Fruit fly (Drosophila melanogaster) whole organism, embryonic: ENCODE data around the gene CG3505.

Experiments used
- Ada2b ChIP-seq: fragments of 200-800 bp; sonication (Bioruptor generic); IDR thresholded peaks from 2 replicates; pipeline ENCODE4 v1.3.6; 2022; ENCODE audit warnings: missing biosample characterization, missing genetic modification characterization
- CG1024 ChIP-seq: fragments of 200-800 bp; sonication (Bioruptor generic); IDR thresholded peaks from 2 replicates; pipeline ENCODE4 v1.3.6; 2022; ENCODE audit warnings: missing biosample characterization, missing genetic modification characterization
- CG11695 ChIP-seq: fragments of 200-800 bp; sonication (Bioruptor generic); IDR thresholded peaks from 3 replicates; pipeline ENCODE4 v1.3.6; 2022; ENCODE audit warnings: missing biosample characterization, missing genetic modification characterization
- CG12659 ChIP-seq: fragments of 200-800 bp; sonication (Bioruptor generic); optimal IDR thresholded peaks from 3 replicates; lab custom pipeline; 2017; ENCODE audit warnings: mild to moderate bottlenecking, missing biosample characterization, missing genetic modification reagents, missing genetic modification characterization
- CG13775 ChIP-seq: fragments of 200-800 bp; sonication (Bioruptor generic); optimal IDR thresholded peaks from 3 replicates; lab custom pipeline; 2017; ENCODE audit warnings: missing biosample characterization, mild to moderate bottlenecking, missing genetic modification characterization
- CG15011 ChIP-seq: fragments of 200-800 bp; sonication (Bioruptor generic); optimal IDR thresholded peaks from 3 replicates; lab custom pipeline; 2018; ENCODE audit warnings: missing biosample characterization, mild to moderate bottlenecking, missing genetic modification characterization
- CG16815 ChIP-seq: fragments of 200-800 bp; sonication (Bioruptor generic); optimal IDR thresholded peaks from 3 replicates; lab custom pipeline; 2017; ENCODE audit warnings: missing biosample characterization, mild to moderate bottlenecking, missing genetic modification characterization
- CG17359 ChIP-seq: fragments of 200-800 bp; sonication (Bioruptor generic); optimal IDR thresholded peaks from 3 replicates; lab custom pipeline; 2018; ENCODE audit warnings: missing biosample characterization, mild to moderate bottlenecking, missing genetic modification characterization, moderate library complexity
- CG17802 ChIP-seq: fragments of 200-800 bp; sonication (Bioruptor generic); optimal IDR thresholded peaks from 2 replicates; lab custom pipeline; 2018; ENCODE audit warnings: missing biosample characterization, mild to moderate bottlenecking, missing genetic modification characterization, moderate library complexity
- CG18262 ChIP-seq: fragments of 200-800 bp; optimal IDR thresholded peaks from 3 replicates; lab custom pipeline; 2019; ENCODE audit warnings: missing biosample characterization, mild to moderate bottlenecking, missing genetic modification characterization, moderate library complexity
- CG30403 ChIP-seq: fragments of 200-800 bp; sonication (Bioruptor generic); optimal IDR thresholded peaks from 3 replicates; lab custom pipeline; 2016; ENCODE audit warnings: missing biosample characterization, missing genetic modification characterization
- CG30431 ChIP-seq: fragments of 200-800 bp; sonication (Bioruptor generic); optimal IDR thresholded peaks from 2 replicates; lab custom pipeline; 2017; ENCODE audit warnings: missing biosample characterization, missing genetic modification characterization
- CG32772 ChIP-seq: fragments of 200-800 bp; sonication (Bioruptor generic); IDR thresholded peaks from 2 replicates; pipeline ENCODE4 v1.3.6; 2022; ENCODE audit warnings: missing biosample characterization, missing genetic modification characterization
- CG3281 ChIP-seq: fragments of 200-800 bp; sonication (Bioruptor generic); optimal IDR thresholded peaks from 3 replicates; lab custom pipeline; 2017; ENCODE audit warnings: missing biosample characterization, mild to moderate bottlenecking, missing genetic modification characterization
- CG33213 ChIP-seq: fragments of 200-800 bp; sonication (Bioruptor generic); optimal IDR thresholded peaks from 3 replicates; lab custom pipeline; 2016; ENCODE audit warnings: missing biosample characterization, missing genetic modification characterization
- CG3407 ChIP-seq: fragments of 200-800 bp; sonication (Bioruptor generic); optimal IDR thresholded peaks from 2 replicates; lab custom pipeline; 2018; ENCODE audit warnings: missing biosample characterization, mild to moderate bottlenecking, missing genetic modification characterization
- CG4424 ChIP-seq: fragments of 200-800 bp; sonication (Bioruptor generic); optimal IDR thresholded peaks from 3 replicates; lab custom pipeline; 2016; ENCODE audit warnings: missing biosample characterization, missing genetic modification characterization
- CG6272 ChIP-seq: fragments of 200-800 bp; sonication (Bioruptor generic); IDR thresholded peaks from 2 replicates; pipeline ENCODE4 v1.3.6; 2022; ENCODE audit warnings: missing biosample characterization, missing genetic modification characterization
- CG6683 ChIP-seq: fragments of 200-800 bp; sonication (Bioruptor generic); optimal IDR thresholded peaks from 2 replicates; lab custom pipeline; 2017; ENCODE audit warnings: missing biosample characterization, mild to moderate bottlenecking, missing genetic modification characterization, missing genetic modification reagents
- CG8359 ChIP-seq: fragments of 200-800 bp; sonication (Bioruptor generic); optimal IDR thresholded peaks from 2 replicates; lab custom pipeline; 2017; ENCODE audit warnings: missing biosample characterization, mild to moderate bottlenecking, missing genetic modification characterization, borderline replicate concordance
- Dll ChIP-seq: fragments of 200-800 bp; sonication (Bioruptor generic); IDR thresholded peaks from 4 replicates; pipeline ENCODE4 v1.3.6; 2022; ENCODE audit warnings: missing biosample characterization, missing genetic modification characterization; ENCODE audit not compliant: partially characterized antibody
- Drgx ChIP-seq: fragments of 200-800 bp; sonication (Bioruptor generic); IDR thresholded peaks from 2 replicates; pipeline ENCODE4 v1.3.6; 2022; ENCODE audit warnings: missing biosample characterization, missing genetic modification characterization
- E2f2 ChIP-seq: fragments of 200-800 bp; sonication (Bioruptor generic); IDR thresholded peaks from 2 replicates; pipeline ENCODE4 v1.3.6; 2022; ENCODE audit warnings: missing biosample characterization, missing genetic modification characterization
- Fer3 ChIP-seq: fragments of 200-800 bp; sonication (Bioruptor generic); optimal IDR thresholded peaks from 2 replicates; lab custom pipeline; 2018; ENCODE audit warnings: missing biosample characterization, mild to moderate bottlenecking, missing genetic modification characterization, moderate library complexity
- HLH54F ChIP-seq: fragments of 200-800 bp; sonication (Bioruptor generic); optimal IDR thresholded peaks from 3 replicates; lab custom pipeline; 2016; ENCODE audit warnings: missing biosample characterization, missing genetic modification characterization
- HmgD ChIP-seq: fragments of 200-800 bp; sonication (Bioruptor generic); optimal IDR thresholded peaks from 3 replicates; lab custom pipeline; 2016; ENCODE audit warnings: missing biosample characterization, missing genetic modification characterization
- Max ChIP-seq: fragments of 200-800 bp; sonication (Bioruptor generic); optimal IDR thresholded peaks from 2 replicates; lab custom pipeline; 2016; ENCODE audit warnings: missing biosample characterization, mild to moderate bottlenecking, missing genetic modification characterization
- Pdp1 ChIP-seq, 2 experiments: fragments of 200-800 bp; sonication (Bioruptor generic); optimal IDR thresholded peaks; 3 replicates each; lab custom pipeline; 2016; ENCODE audit warnings: missing biosample characterization in 2 of 2, missing genetic modification characterization in 2 of 2, mild to moderate bottlenecking in 1 of 2, moderate library complexity in 1 of 2
- Side ChIP-seq: fragments of 200-800 bp; sonication (Bioruptor generic); optimal IDR thresholded peaks from 2 replicates; lab custom pipeline; 2016; ENCODE audit warnings: missing biosample characterization, missing genetic modification characterization
- bigmax ChIP-seq: fragments of 200-800 bp; sonication (Bioruptor generic); optimal IDR thresholded peaks from 2 replicates; lab custom pipeline; 2018; ENCODE audit warnings: missing biosample characterization, mild to moderate bottlenecking, missing genetic modification characterization
- chinmo ChIP-seq: fragments of 200-800 bp; sonication (Bioruptor generic); IDR thresholded peaks from 4 replicates; pipeline ENCODE4 v1.3.6; 2022; ENCODE audit warnings: missing biosample characterization, missing genetic modification characterization; ENCODE audit not compliant: partially characterized antibody
- crol ChIP-seq: fragments of 200-800 bp; sonication (Bioruptor generic); IDR thresholded peaks from 2 replicates; pipeline ENCODE4 v1.3.6; 2022; ENCODE audit warnings: missing biosample characterization, missing genetic modification characterization
- exex ChIP-seq: fragments of 200-800 bp; sonication (Bioruptor generic); optimal IDR thresholded peaks from 4 replicates; lab custom pipeline; 2018; ENCODE audit warnings: missing biosample characterization, mild to moderate bottlenecking, missing genetic modification characterization, moderate library complexity
- fd96Cb ChIP-seq: fragments of 200-800 bp; sonication (Bioruptor generic); optimal IDR thresholded peaks from 2 replicates; lab custom pipeline; 2018; ENCODE audit warnings: missing biosample characterization, mild to moderate bottlenecking, missing genetic modification characterization, moderate library complexity
- gcm ChIP-seq: fragments of 200-800 bp; sonication (Bioruptor generic); optimal IDR thresholded peaks from 2 replicates; lab custom pipeline; 2019; ENCODE audit warnings: missing biosample characterization, mild to moderate bottlenecking, missing genetic modification characterization, moderate library complexity
- gsb-n ChIP-seq: fragments of 200-800 bp; sonication (Bioruptor generic); optimal IDR thresholded peaks from 3 replicates; lab custom pipeline; 2018; ENCODE audit warnings: missing biosample characterization, mild to moderate bottlenecking, missing genetic modification characterization
- jumu ChIP-seq: fragments of 200-800 bp; sonication (Bioruptor generic); optimal IDR thresholded peaks from 3 replicates; lab custom pipeline; 2016; ENCODE audit warnings: missing biosample characterization, missing genetic modification characterization
- kay ChIP-seq: fragments of 200-800 bp; sonication (Bioruptor generic); optimal IDR thresholded peaks from 2 replicates; lab custom pipeline; 2016; ENCODE audit warnings: missing biosample characterization, missing genetic modification characterization
- lbe ChIP-seq: fragments of 200-800 bp; sonication (Bioruptor generic); optimal IDR thresholded peaks from 2 replicates; lab custom pipeline; 2016; ENCODE audit warnings: missing biosample characterization, mild to moderate bottlenecking, missing genetic modification characterization
- maf-S ChIP-seq: fragments of 200-800 bp; sonication (Bioruptor generic); optimal IDR thresholded peaks from 2 replicates; lab custom pipeline; 2016; ENCODE audit warnings: missing biosample characterization, missing genetic modification characterization
- rib ChIP-seq: fragments of 200-800 bp; sonication (Bioruptor generic); IDR thresholded peaks from 2 replicates; pipeline ENCODE4 v1.3.6; 2022; ENCODE audit warnings: missing biosample characterization, missing genetic modification characterization
- run ChIP-seq: fragments of 200-800 bp; sonication (Bioruptor generic); optimal IDR thresholded peaks from 3 replicates; lab custom pipeline; 2018; ENCODE audit warnings: missing biosample characterization, mild to moderate bottlenecking, missing genetic modification characterization
- sc ChIP-seq, 3 experiments: fragments of >200 bp in 2 of 3; fragments of 200-800 bp in 1 of 3; sonication (Bioruptor generic) in 1 of 3; optimal IDR thresholded peaks; 2 replicates in 2 of 3; 3 replicates in 1 of 3; lab custom pipeline; 2017; ENCODE audit warnings: mild to moderate bottlenecking in 1 of 3, missing biosample characterization in 1 of 3, missing genetic modification characterization in 1 of 3, missing genetic modification reagents in 1 of 3
- scrt ChIP-seq: fragments of 200-800 bp; sonication (Bioruptor generic); optimal IDR thresholded peaks from 2 replicates; lab custom pipeline; 2018; ENCODE audit warnings: missing biosample characterization, mild to moderate bottlenecking, missing genetic modification characterization, moderate library complexity
- seq ChIP-seq: fragments of 200-800 bp; sonication (Bioruptor generic); IDR thresholded peaks from 2 replicates; pipeline ENCODE4 v1.3.6; 2022; ENCODE audit warnings: missing biosample characterization, missing genetic modification characterization
- sim ChIP-seq: fragments of 200-800 bp; sonication (Bioruptor generic); IDR thresholded peaks from 2 replicates; pipeline ENCODE4 v1.3.6; 2022; ENCODE audit warnings: missing biosample characterization, missing genetic modification characterization
- stwl ChIP-seq: fragments of 200-800 bp; sonication (Bioruptor generic); optimal IDR thresholded peaks from 3 replicates; lab custom pipeline; 2018; ENCODE audit warnings: missing biosample characterization, mild to moderate bottlenecking, missing genetic modification characterization, moderate library complexity
- twi ChIP-seq: fragments of 200-800 bp; optimal IDR thresholded peaks from 2 replicates; lab custom pipeline; 2019; ENCODE audit warnings: missing biosample characterization, mild to moderate bottlenecking, missing genetic modification characterization, moderate library complexity
- wor ChIP-seq: fragments of 200-800 bp; sonication (Bioruptor generic); IDR thresholded peaks from 2 replicates; pipeline ENCODE4 v1.3.6; 2022; ENCODE audit warnings: missing biosample characterization, missing genetic modification characterization

Gene CG3505

DNA sequence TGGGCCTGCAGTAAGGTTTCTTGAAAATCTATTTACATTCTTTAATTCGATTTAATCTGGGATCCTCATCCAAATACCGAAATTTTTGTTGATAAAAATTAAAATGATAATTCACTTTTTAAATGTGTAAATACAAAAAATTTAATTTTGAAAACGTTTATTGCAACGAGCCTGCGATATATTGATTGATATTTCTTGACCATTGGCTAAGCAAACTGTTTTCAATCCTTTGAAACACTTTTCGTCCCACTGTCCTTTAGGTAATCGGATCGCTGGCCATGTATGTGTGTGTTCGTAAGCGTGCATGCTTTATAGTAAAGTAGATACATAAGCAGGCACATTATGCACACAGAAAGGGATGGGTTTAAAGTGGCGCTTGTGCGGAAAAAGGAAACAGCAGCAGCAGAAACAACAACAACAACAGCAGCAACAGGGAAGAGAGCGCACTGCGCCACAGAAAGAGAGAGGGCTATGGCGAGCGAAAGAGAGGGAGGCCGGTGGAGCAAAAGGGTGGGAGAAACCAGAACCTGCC lies 33.1 kb upstream of the CG3505 start (continued):
- peak; percentile 78 for TF ChIP-seq CG16815
- TF ChIP-seq jumu (GFP tag; lab: Kevin White, UChicago), result peak; percentile 15
- no peak; the same call in 2 of the 3 replicates for TF ChIP-seq CG11695 (GFP tag; lab: Robert Waterston, UW)
- peak; percentile 74 for TF ChIP-seq gsb-n (tag; lab: Kevin White, UChicago)
- TF ChIP-seq CG3281, result no peak
- peak; percentile 56 for TF ChIP-seq lbe
- peak; percentile 84 for TF ChIP-seq CG18262 (tag; lab: Kevin White, UChicago)
- peak; percentile 20 for TF ChIP-seq kay
- TF ChIP-seq CG8359, result no peak
- peak; percentile 19 for TF ChIP-seq CG30431 (GFP tag; lab: Kevin White, UChicago)
- TF ChIP-seq Max (GFP tag; lab: Kevin White, UChicago), result peak; percentile 30
- 0 out of 2 replicates have a peak, but pooled peaks have one; percentile 8 for TF ChIP-seq sim (GFP tag; lab: Robert Waterston, UW)
- TF ChIP-seq CG15011, result no peak
- TF ChIP-seq scrt, result peak; percentile 10
- peak; percentile 80 for TF ChIP-seq Drgx (GFP tag; lab: Robert Waterston, UW)
- no peak for TF ChIP-seq CG1024 (GFP tag; lab: Robert Waterston, UW)
- TF ChIP-seq CG12659 (GFP tag; lab: Kevin White, UChicago), result no peak
- no peak for TF ChIP-seq sc (optimal IDR thresholded peaks at IDR 0.05; lab: Kevin White, UChicago)
- TF ChIP-seq sc (GFP tag; optimal IDR thresholded peaks at IDR 0.05; lab: Kevin White, UChicago), result peak; percentile 53
- TF ChIP-seq CG17359, result peak; percentile 50
- TF ChIP-seq CG32772 (GFP tag; lab: Robert Waterston, UW), result 0 out of 2 replicates have a peak, but pooled peaks have one; percentile 25
- no peak for TF ChIP-seq Side (GFP tag; lab: Kevin White, UChicago)
- TF ChIP-seq twi (tag; lab: Kevin White, UChicago), result peak; percentile 11
- TF ChIP-seq CG33213 (GFP tag; lab: Kevin White, UChicago), result no peak
- TF ChIP-seq rib (GFP tag; lab: Robert Waterston, UW), result 0 out of 2 replicates have a peak, but pooled peaks have one; percentile 46
- no peak for TF ChIP-seq bigmax (GFP tag; lab: Kevin White, UChicago)
- TF ChIP-seq Ada2b (GFP tag; lab: Robert Waterston, UW), result no peak
- TF ChIP-seq exex (tag; lab: Kevin White, UChicago), result no peak
- peak; percentile 63 for TF ChIP-seq CG13775 (GFP tag; lab: Kevin White, UChicago)
- TF ChIP-seq gcm (GFP tag; lab: Kevin White, UChicago), result peak; percentile 65
- TF ChIP-seq CG4424, result peak; percentile 48
- TF ChIP-seq wor (GFP tag; lab: Robert Waterston, UW), result no peak
- peak; percentile 44 for TF ChIP-seq fd96Cb (tag; lab: Kevin White, UChicago)
- TF ChIP-seq CG6272 (GFP tag; lab: Robert Waterston, UW), result no peak
- no peak for TF ChIP-seq run (tag; lab: Kevin White, UChicago)
- 0 out of 4 replicates have a peak, but pooled peaks have one; percentile 14 for TF ChIP-seq Dll (GFP tag; lab: Robert Waterston, UW)
- peak; percentile 12 for TF ChIP-seq maf-S
- TF ChIP-seq CG17802 (tag; lab: Kevin White, UChicago), result no peak
- no peak for TF ChIP-seq CG6683 (GFP tag; lab: Kevin White, UChicago)
- peak; percentile 42; the same call in 1 of the 4 replicates for TF ChIP-seq chinmo (GFP tag; lab: Robert Waterston, UW)
- TF ChIP-seq Pdp1 (GFP tag; optimal IDR thresholded peaks at IDR 0.05; lab: Kevin White, UChicago), result peak; percentile 54 to 69
- TF ChIP-seq Fer3 (tag; lab: Kevin White, UChicago), result no peak
- no peak for TF ChIP-seq HmgD (GFP tag; lab: Kevin White, UChicago)
- peak; percentile 62 for TF ChIP-seq CG30403
- TF ChIP-seq crol (GFP tag; lab: Robert Waterston, UW), result no peak
- TF ChIP-seq CG3407 (GFP tag; lab: Kevin White, UChicago), result peak; percentile 14
- TF ChIP-seq HLH54F (GFP tag; lab: Kevin White, UChicago), result no peak
- TF ChIP-seq E2f2 (GFP tag; lab: Robert Waterston, UW), result peak; percentile 29; the same call in 1 of the 2 replicates
- no peak for TF ChIP-seq stwl (tag; lab: Kevin White, UChicago)
- TF ChIP-seq seq (GFP tag; lab: Robert Waterston, UW), result no peak
